Worm (Caenorhabditis elegans): ENCODE results near the gene R160.12.

ce11 chrX:4415289-4415688 lies 37.7 kb upstream of the R160.12 start:
- TF ChIP-seq sox-4 (tag; optimal IDR thresholded peaks at IDR 0.05) (no peak), pha-4 (tag; optimal IDR thresholded peaks at IDR 0.05) (no peak), hlh-30 (tag; optimal IDR thresholded peaks at IDR 0.05; ENCODE audit: insufficient read depth) (no peak), lin-11 (tag; optimal IDR thresholded peaks at IDR 0.05) (no peak), hlh-8 (tag; optimal IDR thresholded peaks at IDR 0.05) (no peak), elt-2 (tag; optimal IDR thresholded peaks at IDR 0.05) (no peak), gmeb-2 (tag; optimal IDR thresholded peaks at IDR 0.05) (no peak), ceh-31 (tag; optimal IDR thresholded peaks at IDR 0.05) (no peak), nhr-11 (tag; optimal IDR thresholded peaks at IDR 0.05) (no peak), ceh-14 (tag; optimal IDR thresholded peaks at IDR 0.05) (no peak), unc-3 (GFP tag; conservative IDR thresholded peaks at IDR 0.05) (no peak), unc-3 (tag; optimal IDR thresholded peaks at IDR 0.05) (no peak), fax-1 (tag; optimal IDR thresholded peaks at IDR 0.05) (no peak)
